Fruit fly (Drosophila melanogaster): ENCODE data around the gene MED27.

DNA sequence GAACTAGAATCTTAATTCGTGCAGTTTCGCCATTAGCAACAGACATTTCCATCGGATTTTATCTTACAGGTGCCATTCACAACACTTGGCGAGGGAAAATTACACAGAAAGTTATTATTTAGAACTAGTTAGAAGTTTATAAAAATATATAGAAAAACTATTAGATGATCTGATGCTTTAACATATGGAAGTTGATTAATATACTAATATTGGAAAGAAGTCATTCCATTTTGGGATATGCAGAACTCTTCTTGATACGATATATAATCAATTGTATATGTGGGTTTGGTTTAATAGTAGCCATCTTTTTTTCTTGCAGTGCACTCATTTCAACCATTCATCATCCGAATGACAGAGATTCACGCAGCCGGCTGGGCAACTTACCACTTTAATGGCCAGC is 27.3 kb downstream of the MED27 start:
- TF ChIP-seq pan (optimal IDR thresholded peaks at IDR 0.05) (no peak), usp (GFP tag; optimal IDR thresholded peaks at IDR 0.05) (no peak), psq (optimal IDR thresholded peaks at IDR 0.05) (no peak)
